Fruit fly (Drosophila melanogaster): Measurements from ENCODE around the gene CG7142.

- TF ChIP-seq CG8301 (tag; optimal IDR thresholded peaks at IDR 0.05) = no peak
- TF ChIP-seq CG12605 (GFP tag; IDR thresholded peaks at IDR 0.05) = no peak
- no peak for TF ChIP-seq gl (tag; optimal IDR thresholded peaks at IDR 0.05)
- TF ChIP-seq CG4496 (GFP tag; IDR thresholded peaks at IDR 0.05) = no peak
- TF ChIP-seq EcR (GFP tag; optimal IDR thresholded peaks at IDR 0.05) = no peak
- no peak for TF ChIP-seq CG14655 (GFP tag; optimal IDR thresholded peaks at IDR 0.05)
- no peak for TF ChIP-seq Snoo (tag; optimal IDR thresholded peaks at IDR 0.05)
- TF ChIP-seq Ets98B (GFP tag; IDR thresholded peaks at IDR 0.05) = no peak
- no peak for TF ChIP-seq CG32121 (GFP tag; IDR thresholded peaks at IDR 0.05)
- no peak for TF ChIP-seq CG8159 (tag; optimal IDR thresholded peaks at IDR 0.05)
- TF ChIP-seq CG10348 (GFP tag; IDR thresholded peaks at IDR 0.05) = no peak
- no peak for TF ChIP-seq rn (GFP tag; IDR thresholded peaks at IDR 0.05)
Measured at dm6 chr3R:18252578-18252977, 26.7 kb downstream of the CG7142 start, which contains the start of gene CG12320.
